Worm (Caenorhabditis elegans): ENCODE results near the gene ZK632.12.

The ZK632.12 gene

DNA sequence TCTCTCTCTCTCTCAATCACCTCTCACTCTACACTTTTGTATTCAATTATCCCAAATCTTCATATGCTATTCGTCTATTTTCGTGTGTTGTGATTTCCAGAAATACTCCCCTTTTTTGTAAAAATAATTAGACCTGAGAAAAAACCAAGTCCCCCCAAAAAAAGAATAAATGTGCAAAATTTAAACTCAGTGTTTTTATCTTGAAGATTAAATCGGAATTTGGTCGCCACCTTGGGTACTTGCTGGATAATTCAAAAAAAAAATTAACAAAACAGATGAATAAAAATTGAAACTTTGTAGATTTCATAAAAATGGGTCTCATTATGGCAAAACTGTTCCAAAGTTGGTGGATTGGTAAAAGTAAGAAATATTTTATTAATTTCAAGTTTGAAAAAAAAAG, 7.7 kb upstream of the ZK632.12 start, which contains the start of gene arl-5:
arl-5 (plus strand) TSS at position 301 of the 400 bp plus-strand sequence.
- no peak for TF ChIP-seq nhr-76 (tag; optimal IDR thresholded peaks at IDR 0.05)
- no peak for TF ChIP-seq Y116A8C.19 (tag; optimal IDR thresholded peaks at IDR 0.05; ENCODE audit: borderline replicate concordance)
- no peak for TF ChIP-seq sox-4 (tag; optimal IDR thresholded peaks at IDR 0.05)
- TF ChIP-seq ceh-8 (GFP tag; optimal IDR thresholded peaks at IDR 0.05): no peak
- TF ChIP-seq zag-1 (tag; optimal IDR thresholded peaks at IDR 0.05): no peak
- no peak for TF ChIP-seq efl-1 (optimal IDR thresholded peaks at IDR 0.05)
- no peak for TF ChIP-seq efl-1 (GFP tag; optimal IDR thresholded peaks at IDR 0.05 in 1 of 2)
- TF ChIP-seq C16A3.4 (tag; optimal IDR thresholded peaks at IDR 0.05): no peak
- TF ChIP-seq sptf-1 (tag; optimal IDR thresholded peaks at IDR 0.05): no peak
- TF ChIP-seq lin-14 (GFP tag; optimal IDR thresholded peaks at IDR 0.05): no peak
- no peak for TF ChIP-seq fkh-8 (tag; optimal IDR thresholded peaks at IDR 0.05)
- no peak for TF ChIP-seq ets-5 (GFP tag; IDR thresholded peaks at IDR 0.05)
- TF ChIP-seq ztf-4 (tag; optimal IDR thresholded peaks at IDR 0.05): no peak
- TF ChIP-seq vab-15 (tag; optimal IDR thresholded peaks at IDR 0.05): no peak
- TF ChIP-seq tlp-1 (tag; optimal IDR thresholded peaks at IDR 0.05): no peak
- TF ChIP-seq nhr-12 (tag; optimal IDR thresholded peaks at IDR 0.05): no peak
- no peak for TF ChIP-seq blmp-1 (tag; optimal IDR thresholded peaks at IDR 0.05)
- TF ChIP-seq hlh-17 (GFP tag; optimal IDR thresholded peaks at IDR 0.05; ENCODE audit: borderline replicate concordance): no peak
- no peak for TF ChIP-seq nhr-85 (tag)
- no peak for TF ChIP-seq elt-2 (tag; optimal IDR thresholded peaks at IDR 0.05)

DNA sequence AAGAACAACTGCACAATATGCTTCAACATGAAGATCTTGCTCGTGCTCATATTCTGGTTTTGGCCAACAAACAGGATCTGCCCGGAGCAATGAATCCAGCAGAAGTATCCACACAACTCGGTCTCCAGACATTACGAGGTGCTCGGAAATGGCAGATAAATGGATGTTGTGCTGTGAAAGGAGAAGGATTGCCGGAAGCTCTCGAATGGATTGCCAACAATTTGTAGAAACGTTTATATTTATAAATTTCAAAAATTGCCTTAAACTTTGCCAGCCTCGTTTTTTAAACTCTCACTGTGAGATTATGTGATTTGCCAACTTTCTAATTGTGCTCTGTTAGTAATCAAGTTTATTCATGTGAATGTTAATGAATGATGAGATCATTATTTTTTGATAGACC, 6.9 kb upstream of the ZK632.12 start:
- TF ChIP-seq aly-2 (tag; optimal IDR thresholded peaks at IDR 0.05): no peak
- peak; percentile 51 for TF ChIP-seq nhr-85 (tag)

ce11 chrIII:9824330-9824934, 6.2 kb upstream of the ZK632.12 start, which contains the start of gene lin-52:
lin-52 (minus strand) TSS chrIII:9824750.
- TF ChIP-seq fkh-4 (tag; optimal IDR thresholded peaks at IDR 0.05; ENCODE audit: borderline replicate concordance): no peak
- TF ChIP-seq ama-1 (optimal IDR thresholded peaks at IDR 0.05): peak; percentile 87
- TF ChIP-seq ceh-88 (GFP tag; IDR thresholded peaks at IDR 0.05): no peak
- TF ChIP-seq nhr-19 (GFP tag; conservative IDR thresholded peaks at IDR 0.05): 0 out of 2 replicates have a peak, but pooled peaks have one; percentile 4
- peak; percentile 81 for TF ChIP-seq nhr-85 (tag)
- TF ChIP-seq nhr-90 (tag; optimal IDR thresholded peaks at IDR 0.05; ENCODE audit: poor library complexity): peak; percentile 43
- TF ChIP-seq sup-37 (GFP tag; optimal IDR thresholded peaks at IDR 0.05): no peak
- 0 out of 2 replicates have a peak, but pooled peaks have one; percentile 9 for TF ChIP-seq grh-1 (GFP tag; IDR thresholded peaks at IDR 0.05)
- peak; percentile 38 for TF ChIP-seq nhr-47 (tag; optimal IDR thresholded peaks at IDR 0.05)
- TF ChIP-seq elt-2 (tag; optimal IDR thresholded peaks at IDR 0.05): peak; percentile 11
- TF ChIP-seq lin-13 (GFP tag; optimal IDR thresholded peaks at IDR 0.05): peak; percentile 8
- peak; percentile 61 for TF ChIP-seq nhr-71 (tag; optimal IDR thresholded peaks at IDR 0.05)
- peak; percentile 31 for TF ChIP-seq nhr-20 (tag; optimal IDR thresholded peaks at IDR 0.05)
- TF ChIP-seq nhr-12 (tag; optimal IDR thresholded peaks at IDR 0.05): no peak

DNA sequence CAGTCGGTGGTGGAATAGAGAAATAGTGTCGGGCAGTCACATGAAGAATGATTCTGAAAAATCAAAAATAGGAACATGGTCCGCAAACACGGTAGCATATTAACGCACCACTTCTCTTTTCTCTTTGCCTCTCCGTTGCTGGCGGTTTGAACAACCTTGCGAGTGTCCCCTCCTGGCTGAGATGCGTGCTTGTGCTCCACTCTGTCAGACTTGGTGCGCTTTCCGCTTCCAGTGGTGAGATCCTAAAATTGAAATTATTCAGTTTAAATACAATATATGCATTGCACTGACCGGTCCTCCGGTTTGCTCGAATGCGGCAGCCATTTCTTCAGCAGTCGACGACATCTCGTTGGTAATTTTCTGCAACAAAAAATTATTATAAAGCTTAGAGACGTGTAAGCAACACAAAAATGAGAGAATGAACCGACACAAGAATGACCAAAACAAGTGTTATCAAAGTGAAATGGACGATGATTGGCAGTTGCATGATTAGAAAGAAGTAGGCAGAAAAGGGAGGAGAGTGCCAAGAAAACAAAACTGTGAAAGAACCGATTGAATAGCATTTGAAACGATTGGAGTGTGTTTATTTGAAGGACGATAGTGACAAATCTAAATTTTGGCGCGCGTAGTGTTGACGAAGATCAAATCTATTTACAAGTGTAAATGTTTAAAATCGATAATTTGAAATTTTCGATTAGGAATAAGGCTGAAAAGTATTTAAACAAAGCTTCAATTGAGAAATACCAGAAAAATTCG, 5.4 kb upstream of the ZK632.12 start, which contains the start of gene ZK632.9:
ZK632.9 (minus strand) TSS at position 360 of the 756 bp plus-strand sequence.
- no peak for TF ChIP-seq Y116A8C.19 (tag; optimal IDR thresholded peaks at IDR 0.05; ENCODE audit: borderline replicate concordance)
- peak; percentile 33 for TF ChIP-seq snu-23 (GFP tag; optimal IDR thresholded peaks at IDR 0.05)
- no peak for TF ChIP-seq zip-4 (GFP tag; optimal IDR thresholded peaks at IDR 0.05)
- peak; percentile 21 to 33 (median 32) for TF ChIP-seq dpl-1 (GFP tag; optimal IDR thresholded peaks at IDR 0.05)
- no peak for TF ChIP-seq ceh-8 (GFP tag; optimal IDR thresholded peaks at IDR 0.05)
- no peak for TF ChIP-seq ztf-4 (tag; optimal IDR thresholded peaks at IDR 0.05)
- TF ChIP-seq nhr-85 (tag): no peak
- TF ChIP-seq nhr-71 (tag; optimal IDR thresholded peaks at IDR 0.05): no peak
- no peak for TF ChIP-seq unc-62 (GFP tag; optimal IDR thresholded peaks at IDR 0.05)
- TF ChIP-seq ama-1 (optimal IDR thresholded peaks at IDR 0.05): no peak
- TF ChIP-seq snpc-4 (tag; optimal IDR thresholded peaks at IDR 0.05): no peak
- TF ChIP-seq C16A3.4 (tag; optimal IDR thresholded peaks at IDR 0.05): no peak
- TF ChIP-seq mep-1 (tag; optimal IDR thresholded peaks at IDR 0.05): peak; percentile 12
- no peak for TF ChIP-seq grh-1 (GFP tag; IDR thresholded peaks at IDR 0.05)
- no peak for TF ChIP-seq unc-130 (tag; optimal IDR thresholded peaks at IDR 0.05)
- no peak for TF ChIP-seq ceh-82 (tag; optimal IDR thresholded peaks at IDR 0.05)
- peak in 1 of 6 experiments; percentile 67 for TF ChIP-seq elt-3 (tag; optimal IDR thresholded peaks at IDR 0.05)
- TF ChIP-seq lsy-2 (tag; optimal IDR thresholded peaks at IDR 0.05): peak in 1 of 2 experiments; percentile 9
- no peak for TF ChIP-seq nhr-76 (tag; optimal IDR thresholded peaks at IDR 0.05)
- TF ChIP-seq C34B4.2 (tag; optimal IDR thresholded peaks at IDR 0.05): no peak
- no peak for TF ChIP-seq zag-1 (tag; optimal IDR thresholded peaks at IDR 0.05)
- no peak for TF ChIP-seq aha-1 (tag; optimal IDR thresholded peaks at IDR 0.05)
- peak; percentile 33 to 36 for TF ChIP-seq lin-35 (GFP tag; optimal IDR thresholded peaks at IDR 0.05)

Measured in whole organism, L1 larva.